Fruit fly (Drosophila melanogaster): Measurements from ENCODE around the gene alpha-Man-IIa.

Gene alpha-Man-IIa

dm6 chr3R:9393542-9394025 is 18.8 kb upstream of the alpha-Man-IIa start (continued):
- no peak for TF ChIP-seq Dip3 (GFP tag; optimal IDR thresholded peaks at IDR 0.05)
- TF ChIP-seq al (GFP tag; IDR thresholded peaks at IDR 0.05), result peak; percentile 22; the same call in 1 of the 2 replicates
- TF ChIP-seq Ssrp (tag; optimal IDR thresholded peaks at IDR 0.05), result peak; percentile 70
- TF ChIP-seq fu2 (GFP tag; optimal IDR thresholded peaks at IDR 0.05), result no peak
- peak; percentile 47 for TF ChIP-seq Fer2 (tag; optimal IDR thresholded peaks at IDR 0.05)
- TF ChIP-seq CG7357 (GFP tag; IDR thresholded peaks at IDR 0.05), result no peak
- no peak for TF ChIP-seq br (optimal IDR thresholded peaks at IDR 0.05)
- TF ChIP-seq Fer1 (GFP tag; optimal IDR thresholded peaks at IDR 0.05), result peak; percentile 70
- peak; percentile 81 for TF ChIP-seq CG12391 (tag; optimal IDR thresholded peaks at IDR 0.05)
- TF ChIP-seq Hsf (GFP tag; optimal IDR thresholded peaks at IDR 0.05), result peak; percentile 49
- TF ChIP-seq CG6765 (GFP tag; optimal IDR thresholded peaks at IDR 0.05), result peak; percentile 20
- TF ChIP-seq Kr (GFP tag; optimal IDR thresholded peaks at IDR 0.05), result peak; percentile 87
- TF ChIP-seq CkIIα-i1 (GFP tag; IDR thresholded peaks at IDR 0.05), result no peak
- TF ChIP-seq Stat92E (GFP tag; optimal IDR thresholded peaks at IDR 0.05), result peak in 1 of 3 experiments; percentile 7
- peak; percentile 39; the same call in 1 of the 2 replicates for TF ChIP-seq ssp (GFP tag; IDR thresholded peaks at IDR 0.05)
- TF ChIP-seq fru (optimal IDR thresholded peaks at IDR 0.05), result no peak
- TF ChIP-seq Dp (GFP tag; optimal IDR thresholded peaks at IDR 0.05), result no peak
- TF ChIP-seq Sin3A (optimal IDR thresholded peaks at IDR 0.05), result no peak
- TF ChIP-seq ara (GFP tag; IDR thresholded peaks at IDR 0.05), result peak; percentile 89
- no peak for TF ChIP-seq lilli (GFP tag; optimal IDR thresholded peaks at IDR 0.05)
- TF ChIP-seq bab2 (GFP tag; optimal IDR thresholded peaks at IDR 0.05), result peak; percentile 63
- no peak for TF ChIP-seq Deaf1 (tag; optimal IDR thresholded peaks at IDR 0.05)
- 0 out of 3 replicates have a peak, but pooled peaks have one; percentile 18 for TF ChIP-seq CG2199 (GFP tag; IDR thresholded peaks at IDR 0.05)
- peak; percentile 48 for TF ChIP-seq HmgZ (tag; optimal IDR thresholded peaks at IDR 0.05)
- TF ChIP-seq HLH3B (GFP tag; IDR thresholded peaks at IDR 0.05), result peak; percentile 65
- no peak for TF ChIP-seq inv (GFP tag; IDR thresholded peaks at IDR 0.05; ENCODE audit: partially characterized antibody)
- TF ChIP-seq Ravus (GFP tag; IDR thresholded peaks at IDR 0.05), result no peak
- TF ChIP-seq CG6854 (GFP tag; optimal IDR thresholded peaks at IDR 0.05), result peak; percentile 13
- peak; percentile 49; the same call in 1 of the 2 replicates for TF ChIP-seq CG32772 (GFP tag; IDR thresholded peaks at IDR 0.05)
- TF ChIP-seq CG43689 (GFP tag; IDR thresholded peaks at IDR 0.05), result no peak
- TF ChIP-seq TFAM (GFP tag; optimal IDR thresholded peaks at IDR 0.05), result peak; percentile 48
- peak; percentile 80 for TF ChIP-seq gsb-n (tag; optimal IDR thresholded peaks at IDR 0.05)
- TF ChIP-seq CG7839 (tag; optimal IDR thresholded peaks at IDR 0.05), result peak; percentile 76
- peak; percentile 73 for TF ChIP-seq dysf (GFP tag; IDR thresholded peaks at IDR 0.05)
- TF ChIP-seq CG11085 (GFP tag; IDR thresholded peaks at IDR 0.05), result no peak
- TF ChIP-seq CG2202 (tag; optimal IDR thresholded peaks at IDR 0.05), result peak; percentile 88
- no peak for TF ChIP-seq ab (GFP tag; optimal IDR thresholded peaks at IDR 0.05)
- peak; percentile 70 for TF ChIP-seq CG2875 (GFP tag; optimal IDR thresholded peaks at IDR 0.05)
- peak; percentile 48 for TF ChIP-seq grn (GFP tag; optimal IDR thresholded peaks at IDR 0.05)
- peak; percentile 19 for TF ChIP-seq CG9797 (GFP tag; optimal IDR thresholded peaks at IDR 0.05)
- peak; percentile 15 for TF ChIP-seq crc (GFP tag; optimal IDR thresholded peaks at IDR 0.05)
- TF ChIP-seq CG8478 (optimal IDR thresholded peaks at IDR 0.05), result no peak
- TF ChIP-seq CG31224 (GFP tag; IDR thresholded peaks at IDR 0.05), result peak; percentile 42; the same call in 1 of the 2 replicates
- TF ChIP-seq Camta (GFP tag; optimal IDR thresholded peaks at IDR 0.05), result peak; percentile 36
- TF ChIP-seq Hmr (GFP tag; optimal IDR thresholded peaks at IDR 0.05), result peak; percentile 77
- TF ChIP-seq NC2β (GFP tag; optimal IDR thresholded peaks at IDR 0.05), result peak; percentile 53
- no peak for TF ChIP-seq CG14050 (GFP tag; IDR thresholded peaks at IDR 0.05)
- TF ChIP-seq gt (GFP tag; IDR thresholded peaks at IDR 0.05), result no peak
- peak; percentile 58 for TF ChIP-seq sisA (GFP tag; IDR thresholded peaks at IDR 0.05)
- TF ChIP-seq Dref (GFP tag; IDR thresholded peaks at IDR 0.05), result no peak
- peak; percentile 66 for TF ChIP-seq CG15011 (GFP tag; optimal IDR thresholded peaks at IDR 0.05)
- no peak for TF ChIP-seq lov (optimal IDR thresholded peaks at IDR 0.05)
- peak; percentile 79; the same call in 1 of the 3 replicates for TF ChIP-seq lov (GFP tag; IDR thresholded peaks at IDR 0.05)
